Worm (Caenorhabditis elegans) whole organism, midembryonic: ENCODE results near the gene K02E7.4.
"Not testable (repeated sequence)": the region's sequence is repeated elsewhere in the genome, so short reads cannot be mapped to it uniquely, and the experiment has no call there.

Source experiments
- T22C8.4 ChIP-seq: fragments of 200-800 bp; sonication (Bioruptor generic); IDR thresholded peaks from 2 replicates; pipeline ENCODE4 v1.3.6; 2022; ENCODE audit warnings: missing genetic modification characterization, missing compliant biosample characterization
- flt-1 ChIP-seq: fragments of 200-800 bp; sonication (Bioruptor generic); IDR thresholded peaks from 2 replicates; pipeline ENCODE4 v1.3.6; 2022; ENCODE audit warnings: missing genetic modification characterization, missing compliant biosample characterization
- klf-2 ChIP-seq: fragments of 200-800 bp; sonication (Bioruptor generic); conservative IDR thresholded peaks from 2 replicates; pipeline ENCODE4 v1.3.6; 2022; ENCODE audit warnings: missing genetic modification reagents, missing genetic modification characterization, missing compliant biosample characterization
- med-1 ChIP-seq: sonication (generic microtip); optimal IDR thresholded peaks from 2 replicates; lab custom pipeline; 2017; ENCODE audit warnings: missing genetic modification characterization, mild to moderate bottlenecking, missing compliant biosample characterization, antibody characterized with exemption, missing genetic modification reagents; ENCODE audit not compliant: insufficient read depth
- ref-1 ChIP-seq: fragments of 200-800 bp; sonication (Bioruptor generic); conservative IDR thresholded peaks from 2 replicates; pipeline ENCODE4 v1.3.6; 2022; ENCODE audit warnings: missing genetic modification reagents, missing genetic modification characterization, missing compliant biosample characterization
- tab-1 ChIP-seq: fragments of 200-800 bp; sonication (Bioruptor generic); IDR thresholded peaks from 2 replicates; pipeline ENCODE4 v1.3.6; 2022; ENCODE audit warnings: missing genetic modification characterization, missing compliant biosample characterization
- ztf-23 ChIP-seq: fragments of 200-800 bp; sonication (Bioruptor generic); IDR thresholded peaks from 2 replicates; pipeline ENCODE4 v1.3.6; 2022; ENCODE audit warnings: missing genetic modification reagents, missing genetic modification characterization, missing compliant biosample characterization
- ztf-29 ChIP-seq: fragments of 200-800 bp; sonication (Bioruptor generic); IDR thresholded peaks from 2 replicates; pipeline ENCODE4 v1.3.6; 2022; ENCODE audit warnings: missing genetic modification reagents, missing genetic modification characterization, missing compliant biosample characterization

DNA sequence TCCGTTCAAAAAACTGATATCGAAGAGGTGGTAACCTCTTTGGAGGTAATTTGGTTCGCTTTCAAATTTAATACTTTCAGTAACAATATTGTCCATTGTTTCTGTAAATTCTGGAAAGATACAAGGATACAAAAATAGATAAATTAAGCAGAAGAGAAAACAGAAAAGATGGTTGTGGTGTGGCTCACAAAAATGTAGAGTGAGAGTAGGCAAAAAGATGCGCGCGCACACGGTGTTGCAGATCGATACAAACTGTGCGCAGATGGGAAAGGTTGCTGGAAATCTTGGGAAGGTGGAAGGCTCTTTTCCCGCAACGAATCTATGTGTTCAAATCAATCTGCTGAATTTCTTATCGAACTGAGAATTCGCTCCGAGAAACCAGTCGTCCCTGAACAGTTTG is 47.5 kb upstream of the K02E7.4 start, which contains the start of gene btb-11:
- not testable (repeated sequence) for TF ChIP-seq tab-1; ref-1 (GFP tag; lab: Robert Waterston, UW); ztf-23 (GFP tag; lab: Robert Waterston, UW); flt-1; ztf-29 (GFP tag; lab: Robert Waterston, UW); med-1; T22C8.4; klf-2 (GFP tag; lab: Robert Waterston, UW)
